Worm (Caenorhabditis elegans): Measurements from ENCODE around the gene athp-2.

Gene athp-2

DNA sequence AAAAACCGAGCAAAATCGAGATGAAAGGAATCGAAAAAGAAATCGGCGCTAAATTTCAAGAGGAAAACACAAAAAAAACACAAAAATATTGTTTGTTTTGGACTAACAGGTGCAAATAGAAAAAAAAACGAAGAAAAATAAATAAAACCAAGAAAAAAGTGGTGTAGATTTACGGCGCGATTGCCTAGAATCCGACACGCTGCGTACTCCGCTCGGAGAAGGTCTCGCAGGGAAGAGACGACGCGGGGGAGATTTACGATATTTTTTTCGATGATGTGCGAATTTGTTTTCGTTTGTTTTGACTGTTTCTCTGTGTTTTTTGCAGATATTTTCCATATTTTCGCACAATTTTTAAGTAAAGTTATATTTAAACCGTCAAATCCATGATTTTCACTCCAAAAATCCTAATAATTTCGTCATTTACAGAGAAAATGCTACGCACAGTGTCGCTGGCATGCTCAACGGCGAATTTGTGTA lies 40.7 kb upstream of the athp-2 start, which contains the start of gene sco-1 (continued):
- TF ChIP-seq ceh-100 (GFP tag; IDR thresholded peaks at IDR 0.05) (peak; percentile 75), lsl-1 (GFP tag; optimal IDR thresholded peaks at IDR 0.05) (peak; percentile 79), athp-1 (tag; optimal IDR thresholded peaks at IDR 0.05) (peak; percentile 91), K12H6.12 (tag; optimal IDR thresholded peaks at IDR 0.05) (peak; percentile 83), nhr-80 (tag; optimal IDR thresholded peaks at IDR 0.05) (peak; percentile 29), nfya-1 (tag; optimal IDR thresholded peaks at IDR 0.05; ENCODE audit: borderline replicate concordance, insufficient read depth) (no peak), nhr-90 (tag; optimal IDR thresholded peaks at IDR 0.05) (no peak), unc-62 (GFP tag; optimal IDR thresholded peaks at IDR 0.05) (no peak), Y56A3A.18 (GFP tag; IDR thresholded peaks at IDR 0.05) (0 out of 2 replicates have a peak, but pooled peaks have one; percentile 79), C17E4.6 (GFP tag; IDR thresholded peaks at IDR 0.05) (0 out of 2 replicates have a peak, but pooled peaks have one; percentile 58), K11D2.4 (GFP tag; IDR thresholded peaks at IDR 0.05) (peak; percentile 96), zfh-2 (GFP tag; conservative IDR thresholded peaks at IDR 0.05) (peak; percentile 61), ccch-3 (GFP tag; optimal IDR thresholded peaks at IDR 0.05) (peak; percentile 55), F49E8.2 (tag; optimal IDR thresholded peaks at IDR 0.05; ENCODE audit: insufficient read depth) (peak; percentile 1), dpff-1 (tag; optimal IDR thresholded peaks at IDR 0.05) (no peak), F37B4.10 (GFP tag; IDR thresholded peaks at IDR 0.05) (no peak), mel-28 (tag; optimal IDR thresholded peaks at IDR 0.05; ENCODE audit: borderline replicate concordance) (no peak), nhr-27 (tag; optimal IDR thresholded peaks at IDR 0.05) (no peak), sdz-38 (tag; optimal IDR thresholded peaks at IDR 0.05) (no peak), ceh-91 (GFP tag; IDR thresholded peaks at IDR 0.05) (peak; percentile 91), snpc-4 (GFP tag; optimal IDR thresholded peaks at IDR 0.05) (peak; percentile 35), snpc-4 (tag; optimal IDR thresholded peaks at IDR 0.05) (peak in 3 of 4 experiments; percentile 49 to 68 (median 54)), let-526 (GFP tag; IDR thresholded peaks at IDR 0.05) (peak; percentile 88), nhr-120 (GFP tag; IDR thresholded peaks at IDR 0.05) (no peak), pha-4 (tag; optimal IDR thresholded peaks at IDR 0.05) (peak; percentile 96), nfya-2 (GFP tag; IDR thresholded peaks at IDR 0.05) (no peak), madf-3 (GFP tag; IDR thresholded peaks at IDR 0.05) (peak; percentile 90), lsy-27 (tag; optimal IDR thresholded peaks at IDR 0.05; ENCODE audit: borderline replicate concordance, insufficient read depth) (no peak), ets-4 (GFP tag; optimal IDR thresholded peaks at IDR 0.05) (no peak), ztf-18 (tag; optimal IDR thresholded peaks at IDR 0.05) (no peak), lin-26 (GFP tag; IDR thresholded peaks at IDR 0.05) (0 out of 2 replicates have a peak, but pooled peaks have one; percentile 30), B0261.1 (tag; optimal IDR thresholded peaks at IDR 0.05) (peak; percentile 21), bed-2 (GFP tag; IDR thresholded peaks at IDR 0.05) (peak; percentile 95), mxl-1 (tag; optimal IDR thresholded peaks at IDR 0.05) (no peak), snpc-1.3 (tag; optimal IDR thresholded peaks at IDR 0.05; ENCODE audit: insufficient read depth) (peak; percentile 78), Y95B8A.8 (GFP tag; IDR thresholded peaks at IDR 0.05) (peak; percentile 85), pbrm-1 (GFP tag; IDR thresholded peaks at IDR 0.05) (peak; percentile 89), hlh-26 (GFP tag; conservative IDR thresholded peaks at IDR 0.05) (no peak), ztf-28 (GFP tag; IDR thresholded peaks at IDR 0.05) (no peak; the same call in 1 of the 2 replicates), repo-1 (tag; optimal IDR thresholded peaks at IDR 0.05) (peak; percentile 39), lin-35 (GFP tag; optimal IDR thresholded peaks at IDR 0.05) (peak; percentile 19 to 88 (median 28)), hlh-12 (tag; optimal IDR thresholded peaks at IDR 0.05) (no peak), die-1 (tag; optimal IDR thresholded peaks at IDR 0.05) (no peak), lin-40 (tag; optimal IDR thresholded peaks at IDR 0.05) (peak; percentile 93), ZK185.1 (tag; optimal IDR thresholded peaks at IDR 0.05; ENCODE audit: poor library complexity, severe bottlenecking) (no peak), attf-5 (GFP tag; optimal IDR thresholded peaks at IDR 0.05) (peak; percentile 89), T07F8.4 (tag; optimal IDR thresholded peaks at IDR 0.05) (peak; percentile 5), madf-8 (GFP tag; conservative IDR thresholded peaks at IDR 0.05) (peak; percentile 81)

All from whole organism, young adult.